Fruit fly (Drosophila melanogaster): ENCODE results near the gene fax.

The fax gene

DNA sequence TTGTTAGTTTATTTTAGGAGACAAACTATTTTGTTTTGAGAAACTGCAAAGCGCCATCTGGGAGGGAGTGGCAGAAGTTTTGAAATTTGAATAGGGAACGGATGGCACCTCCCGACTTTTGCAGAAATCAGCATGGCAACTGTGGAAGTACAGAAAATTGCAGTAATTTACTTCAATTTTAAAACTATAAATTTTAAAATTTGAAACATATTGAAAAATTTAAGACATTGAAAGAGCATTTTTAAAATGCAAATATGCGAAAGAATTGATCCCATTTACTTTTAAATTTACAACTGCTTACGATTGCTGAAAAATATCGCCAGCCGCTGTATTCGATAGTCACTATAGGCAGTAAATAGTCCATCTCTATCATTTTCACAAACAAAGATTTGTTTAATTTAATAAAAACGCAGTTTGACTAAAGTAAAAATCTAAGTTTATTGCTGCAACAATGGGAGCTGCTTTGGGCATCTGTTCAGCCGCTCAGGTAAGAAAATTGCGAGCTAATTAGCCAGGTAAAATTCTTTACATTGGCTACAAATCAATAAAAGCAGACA, 844 bp upstream of the fax start, which contains the start of gene Serinc (continued):
- peak; percentile 74 for TF ChIP-seq Max (GFP tag; optimal IDR thresholded peaks at IDR 0.05)
- TF ChIP-seq NfI (GFP tag; optimal IDR thresholded peaks at IDR 0.05) = peak; percentile 54
- peak; percentile 42 for TF ChIP-seq ems (GFP tag; optimal IDR thresholded peaks at IDR 0.05)
- peak; percentile 50 for TF ChIP-seq Ptx1 (GFP tag; IDR thresholded peaks at IDR 0.05)
- peak; percentile 97 for TF ChIP-seq zen2 (GFP tag; IDR thresholded peaks at IDR 0.05; ENCODE audit: partially characterized antibody)
- TF ChIP-seq CG2889 (GFP tag; IDR thresholded peaks at IDR 0.05) = no peak
- peak; percentile 46; the same call in 1 of the 2 replicates for TF ChIP-seq CG9215 (GFP tag; IDR thresholded peaks at IDR 0.05)
- TF ChIP-seq TFAM (GFP tag; optimal IDR thresholded peaks at IDR 0.05) = no peak
- TF ChIP-seq disco-r (GFP tag; optimal IDR thresholded peaks at IDR 0.05) = no peak
- TF ChIP-seq CoRest (tag; optimal IDR thresholded peaks at IDR 0.05) = peak; percentile 74
- TF ChIP-seq CG1603 (tag; optimal IDR thresholded peaks at IDR 0.05) = peak; percentile 44
- TF ChIP-seq CG11504 (tag; optimal IDR thresholded peaks at IDR 0.05) = no peak
- peak; percentile 6 for TF ChIP-seq p53 (GFP tag; optimal IDR thresholded peaks at IDR 0.05)
- peak; percentile 21; the same call in 1 of the 2 replicates for TF ChIP-seq Ada2b (GFP tag; IDR thresholded peaks at IDR 0.05)
- peak; percentile 57 for TF ChIP-seq CG10147 (GFP tag; optimal IDR thresholded peaks at IDR 0.05)
- TF ChIP-seq sd (tag; optimal IDR thresholded peaks at IDR 0.05) = peak; percentile 22
- peak; percentile 78; the same call in 1 of the 2 replicates for TF ChIP-seq CG9932 (GFP tag; IDR thresholded peaks at IDR 0.05)
- peak; percentile 51 for TF ChIP-seq CG7987 (GFP tag; optimal IDR thresholded peaks at IDR 0.05)
- TF ChIP-seq CG12236 (GFP tag; optimal IDR thresholded peaks at IDR 0.05) = peak; percentile 25
- TF ChIP-seq CG1602 (GFP tag; optimal IDR thresholded peaks at IDR 0.05) = no peak
- TF ChIP-seq mirr (GFP tag; optimal IDR thresholded peaks at IDR 0.05) = no peak
- TF ChIP-seq zf30C (GFP tag; optimal IDR thresholded peaks at IDR 0.05) = no peak
- TF ChIP-seq CG5180 (GFP tag; optimal IDR thresholded peaks at IDR 0.05) = no peak
- no peak for TF ChIP-seq gsb-n (tag; optimal IDR thresholded peaks at IDR 0.05)
- TF ChIP-seq CG17568 (GFP tag; optimal IDR thresholded peaks at IDR 0.05) = no peak
- no peak for TF ChIP-seq D (optimal IDR thresholded peaks at IDR 0.05)
- peak; percentile 33 for TF ChIP-seq D (GFP tag; optimal IDR thresholded peaks at IDR 0.05)
- peak in 1 of 3 experiments; percentile 57 for TF ChIP-seq Stat92E (GFP tag; optimal IDR thresholded peaks at IDR 0.05)
- peak; percentile 98 for TF ChIP-seq Bgb (GFP tag; IDR thresholded peaks at IDR 0.05; ENCODE audit: partially characterized antibody)
- peak; percentile 69 for TF ChIP-seq Dad (GFP tag; optimal IDR thresholded peaks at IDR 0.05)
- no peak for TF ChIP-seq ERR (GFP tag; optimal IDR thresholded peaks at IDR 0.05)
- peak; percentile 86 for TF ChIP-seq CG14710 (tag; optimal IDR thresholded peaks at IDR 0.05)
- TF ChIP-seq CG13123 (GFP tag; optimal IDR thresholded peaks at IDR 0.05) = no peak
- TF ChIP-seq Dbx (GFP tag; IDR thresholded peaks at IDR 0.05) = peak; percentile 76
- TF ChIP-seq CG10274 (GFP tag; optimal IDR thresholded peaks at IDR 0.05) = no peak
- TF ChIP-seq exex (tag; optimal IDR thresholded peaks at IDR 0.05) = peak; percentile 15
- TF ChIP-seq usp (GFP tag; optimal IDR thresholded peaks at IDR 0.05) = no peak
- peak; percentile 98 for TF ChIP-seq CG2129 (GFP tag; IDR thresholded peaks at IDR 0.05; ENCODE audit: partially characterized antibody)
- no peak for TF ChIP-seq tup (GFP tag; optimal IDR thresholded peaks at IDR 0.05)
- TF ChIP-seq CG11093 (GFP tag; IDR thresholded peaks at IDR 0.05) = no peak
- TF ChIP-seq chif (GFP tag; optimal IDR thresholded peaks at IDR 0.05) = peak; percentile 12 to 41
- peak; percentile 6 for TF ChIP-seq crc (GFP tag; optimal IDR thresholded peaks at IDR 0.05)
- peak; percentile 95 for TF ChIP-seq CG7963 (GFP tag; IDR thresholded peaks at IDR 0.05; ENCODE audit: partially characterized antibody)
- TF ChIP-seq CG18764 (GFP tag; optimal IDR thresholded peaks at IDR 0.05) = peak; percentile 45
- TF ChIP-seq CG15011 (GFP tag; optimal IDR thresholded peaks at IDR 0.05) = no peak
- no peak for TF ChIP-seq Deaf1 (tag; optimal IDR thresholded peaks at IDR 0.05)
- TF ChIP-seq pfk (GFP tag; optimal IDR thresholded peaks at IDR 0.05) = no peak
- no peak for TF ChIP-seq tio (GFP tag; optimal IDR thresholded peaks at IDR 0.05)
- TF ChIP-seq dm (GFP tag; optimal IDR thresholded peaks at IDR 0.05) = peak; percentile 49
- no peak for TF ChIP-seq odd (GFP tag; optimal IDR thresholded peaks at IDR 0.05)

All from whole organism, embryonic.